Fruit fly (Drosophila melanogaster) whole organism, embryonic: ENCODE measurements around the gene CG43163.

ENCODE experiments used
- Ada2b ChIP-seq: fragments of 200-800 bp; sonication (Bioruptor generic); IDR thresholded peaks from 2 replicates; pipeline ENCODE4 v1.3.6; 2022; ENCODE audit warnings: missing biosample characterization, missing genetic modification characterization
- Asciz ChIP-seq: fragments of 200-800 bp; sonication (Bioruptor generic); optimal IDR thresholded peaks from 2 replicates; lab custom pipeline; 2017; ENCODE audit warnings: missing biosample characterization, mild to moderate bottlenecking, missing genetic modification characterization, missing genetic modification reagents
- Atf6 ChIP-seq: fragments of 200-800 bp; sonication (Bioruptor generic); IDR thresholded peaks from 2 replicates; pipeline ENCODE4 v1.3.6; 2022; ENCODE audit warnings: missing biosample characterization, missing genetic modification characterization
- Blimp-1 ChIP-seq: fragments of 200-800 bp; sonication (Bioruptor generic); optimal IDR thresholded peaks from 3 replicates; lab custom pipeline; 2018; ENCODE audit warnings: missing biosample characterization, missing genetic modification characterization, mild to moderate bottlenecking, moderate library complexity, missing genetic modification reagents
- CG10147 ChIP-seq: fragments of 200-800 bp; sonication (Bioruptor generic); optimal IDR thresholded peaks from 2 replicates; lab custom pipeline; 2019; ENCODE audit warnings: missing biosample characterization, mild to moderate bottlenecking, missing genetic modification characterization, moderate library complexity
- CG1024 ChIP-seq: fragments of 200-800 bp; sonication (Bioruptor generic); IDR thresholded peaks from 2 replicates; pipeline ENCODE4 v1.3.6; 2022; ENCODE audit warnings: missing biosample characterization, missing genetic modification characterization
- CG10366 ChIP-seq: fragments of 200-800 bp; sonication (Bioruptor generic); IDR thresholded peaks from 2 replicates; pipeline ENCODE4 v1.3.6; 2022; ENCODE audit warnings: missing biosample characterization, missing genetic modification characterization
- CG10979 ChIP-seq: fragments of 200-800 bp; sonication (Bioruptor generic); optimal IDR thresholded peaks from 2 replicates; lab custom pipeline; 2018; ENCODE audit warnings: missing biosample characterization, mild to moderate bottlenecking, missing genetic modification characterization, moderate library complexity
- CG11247 ChIP-seq: fragments of 200-800 bp; sonication (Bioruptor generic); IDR thresholded peaks from 2 replicates; pipeline ENCODE4 v1.3.6; 2022; ENCODE audit warnings: missing biosample characterization, missing genetic modification characterization
- CG11398 ChIP-seq: fragments of 200-800 bp; sonication (Bioruptor generic); optimal IDR thresholded peaks from 2 replicates; lab custom pipeline; 2016; ENCODE audit warnings: missing biosample characterization, missing genetic modification characterization
- CG14710 ChIP-seq: fragments of 200-800 bp; sonication (Bioruptor generic); optimal IDR thresholded peaks from 3 replicates; lab custom pipeline; 2019; ENCODE audit warnings: missing biosample characterization, mild to moderate bottlenecking, missing genetic modification characterization, moderate library complexity
- CG14860 ChIP-seq: fragments of 200-800 bp; sonication (Bioruptor generic); IDR thresholded peaks from 3 replicates; pipeline ENCODE4 v1.3.6; 2022; ENCODE audit warnings: missing biosample characterization, missing genetic modification characterization; ENCODE audit not compliant: partially characterized antibody
- CG17359 ChIP-seq: fragments of 200-800 bp; sonication (Bioruptor generic); optimal IDR thresholded peaks from 3 replicates; lab custom pipeline; 2018; ENCODE audit warnings: missing biosample characterization, mild to moderate bottlenecking, missing genetic modification characterization, moderate library complexity
- CG17361 ChIP-seq: fragments of 200-800 bp; sonication (Bioruptor generic); IDR thresholded peaks from 3 replicates; pipeline ENCODE4 v1.3.6; 2022; ENCODE audit warnings: missing biosample characterization, missing genetic modification characterization
- CG18599 ChIP-seq: fragments of 200-800 bp; sonication (Bioruptor generic); optimal IDR thresholded peaks from 3 replicates; lab custom pipeline; 2017; ENCODE audit warnings: missing biosample characterization, missing genetic modification characterization, mild to moderate bottlenecking, moderate library complexity, missing genetic modification reagents
- CG30403 ChIP-seq: fragments of 200-800 bp; sonication (Bioruptor generic); optimal IDR thresholded peaks from 3 replicates; lab custom pipeline; 2016; ENCODE audit warnings: missing biosample characterization, missing genetic modification characterization
- CG31365 ChIP-seq: fragments of 200-800 bp; sonication (Bioruptor generic); optimal IDR thresholded peaks from 2 replicates; lab custom pipeline; 2018; ENCODE audit warnings: missing biosample characterization, mild to moderate bottlenecking, missing genetic modification characterization
- CG31441 ChIP-seq: fragments of 200-800 bp; sonication (Bioruptor generic); IDR thresholded peaks from 2 replicates; pipeline ENCODE4 v1.3.6; 2022; ENCODE audit warnings: missing biosample characterization, missing genetic modification characterization
- CG6854 ChIP-seq: fragments of 200-800 bp; sonication (Bioruptor generic); optimal IDR thresholded peaks from 3 replicates; lab custom pipeline; 2017; ENCODE audit warnings: missing biosample characterization, mild to moderate bottlenecking, missing genetic modification characterization
- CG8924 ChIP-seq: fragments of 200-800 bp; optimal IDR thresholded peaks from 3 replicates; lab custom pipeline; 2019; ENCODE audit warnings: missing biosample characterization, mild to moderate bottlenecking, missing genetic modification characterization, moderate library complexity
- CG9932 ChIP-seq: fragments of 200-800 bp; sonication (Bioruptor generic); IDR thresholded peaks from 2 replicates; pipeline ENCODE4 v1.3.6; 2022; ENCODE audit warnings: missing biosample characterization, missing genetic modification characterization
- CHES-1-like ChIP-seq: fragments of 200-800 bp; sonication (Bioruptor generic); optimal IDR thresholded peaks from 2 replicates; lab custom pipeline; 2016; ENCODE audit warnings: missing biosample characterization, missing genetic modification characterization
- CoRest ChIP-seq: fragments of 200-800 bp; sonication (Bioruptor generic); optimal IDR thresholded peaks from 3 replicates; lab custom pipeline; 2018; ENCODE audit warnings: missing biosample characterization, mild to moderate bottlenecking, missing genetic modification characterization, moderate library complexity
- D ChIP-seq, 2 experiments: fragments of 200-800 bp in 1 of 2; fragments of >200 bp in 1 of 2; sonication (Bioruptor generic) in 1 of 2; optimal IDR thresholded peaks; 2 replicates in 1 of 2; 3 replicates in 1 of 2; lab custom pipeline; 2017; ENCODE audit warnings: mild to moderate bottlenecking in 1 of 2, missing biosample characterization in 1 of 2, missing genetic modification characterization in 1 of 2, missing genetic modification reagents in 1 of 2
- Dad ChIP-seq: fragments of 200-800 bp; sonication (Bioruptor generic); optimal IDR thresholded peaks from 3 replicates; lab custom pipeline; 2016; ENCODE audit warnings: missing biosample characterization, missing genetic modification characterization
- Drgx ChIP-seq: fragments of 200-800 bp; sonication (Bioruptor generic); IDR thresholded peaks from 2 replicates; pipeline ENCODE4 v1.3.6; 2022; ENCODE audit warnings: missing biosample characterization, missing genetic modification characterization
- MTF-1 ChIP-seq: fragments of 200-800 bp; sonication (Bioruptor generic); optimal IDR thresholded peaks from 2 replicates; lab custom pipeline; 2018; ENCODE audit warnings: missing biosample characterization, mild to moderate bottlenecking, missing genetic modification characterization, borderline replicate concordance
- Mad ChIP-seq: fragments of 200-800 bp; sonication (Bioruptor generic); optimal IDR thresholded peaks from 2 replicates; lab custom pipeline; 2016; ENCODE audit warnings: missing biosample characterization, missing genetic modification characterization
- Sry-β ChIP-seq: fragments of 200-800 bp; sonication (Bioruptor generic); optimal IDR thresholded peaks from 2 replicates; lab custom pipeline; 2018; ENCODE audit warnings: missing biosample characterization, mild to moderate bottlenecking, missing genetic modification characterization, moderate library complexity
- az2 ChIP-seq: fragments of 200-800 bp; sonication (Bioruptor generic); optimal IDR thresholded peaks from 3 replicates; lab custom pipeline; 2016; ENCODE audit warnings: missing biosample characterization, missing genetic modification characterization
- bsh ChIP-seq, 2 experiments: fragments of 200-800 bp; sonication (Bioruptor generic); optimal IDR thresholded peaks; 2 replicates each; lab custom pipeline; 2017 to 2018; ENCODE audit warnings: mild to moderate bottlenecking in 2 of 2, missing biosample characterization in 2 of 2, missing genetic modification characterization in 2 of 2, moderate library complexity in 1 of 2
- dimm ChIP-seq: fragments of 200-800 bp; sonication (Bioruptor generic); IDR thresholded peaks from 2 replicates; pipeline ENCODE4 v1.3.6; 2022; ENCODE audit warnings: missing biosample characterization, missing genetic modification characterization
- dmrt11E ChIP-seq: fragments of 200-800 bp; sonication (Bioruptor generic); optimal IDR thresholded peaks from 3 replicates; lab custom pipeline; 2018; ENCODE audit warnings: missing biosample characterization, mild to moderate bottlenecking, missing genetic modification characterization, moderate library complexity
- dpn ChIP-seq, 2 experiments: fragments of 200-800 bp; sonication (Bioruptor generic); optimal IDR thresholded peaks; 3 replicates each; lab custom pipeline; 2016; ENCODE audit warnings: missing biosample characterization in 2 of 2, missing genetic modification characterization in 2 of 2
- exex ChIP-seq: fragments of 200-800 bp; sonication (Bioruptor generic); optimal IDR thresholded peaks from 4 replicates; lab custom pipeline; 2018; ENCODE audit warnings: missing biosample characterization, mild to moderate bottlenecking, missing genetic modification characterization, moderate library complexity
- gem ChIP-seq: fragments of 200-800 bp; sonication (Bioruptor generic); optimal IDR thresholded peaks from 2 replicates; lab custom pipeline; 2019; ENCODE audit warnings: missing biosample characterization, mild to moderate bottlenecking, missing genetic modification characterization, moderate library complexity
- lbe ChIP-seq: fragments of 200-800 bp; sonication (Bioruptor generic); optimal IDR thresholded peaks from 2 replicates; lab custom pipeline; 2016; ENCODE audit warnings: missing biosample characterization, mild to moderate bottlenecking, missing genetic modification characterization
- lola ChIP-seq, 3 experiments: fragments of >200 bp in 2 of 3; fragments of 200-800 bp in 1 of 3; sonication (Bioruptor generic) in 1 of 3; optimal IDR thresholded peaks; 2 replicates each; lab custom pipeline; 2017 to 2019; ENCODE audit warnings: missing biosample characterization in 3 of 3, missing genetic modification characterization in 3 of 3, mild to moderate bottlenecking in 1 of 3, moderate library complexity in 1 of 3
- nerfin-2 ChIP-seq: fragments of 200-800 bp; sonication (Bioruptor generic); IDR thresholded peaks from 2 replicates; pipeline ENCODE4 v1.3.6; 2022; ENCODE audit warnings: missing biosample characterization, missing genetic modification characterization; ENCODE audit not compliant: partially characterized antibody
- nmo ChIP-seq: fragments of 200-800 bp; sonication (Bioruptor generic); optimal IDR thresholded peaks from 2 replicates; lab custom pipeline; 2018; ENCODE audit warnings: missing biosample characterization, mild to moderate bottlenecking, missing genetic modification characterization, moderate library complexity
- odd ChIP-seq: fragments of 200-800 bp; sonication (Bioruptor generic); optimal IDR thresholded peaks from 2 replicates; lab custom pipeline; 2017; ENCODE audit warnings: missing biosample characterization, mild to moderate bottlenecking, missing genetic modification characterization
- otp ChIP-seq: fragments of 200-800 bp; sonication (Bioruptor generic); IDR thresholded peaks from 3 replicates; pipeline ENCODE4, ENCODE4 v1.3.6; 2022; ENCODE audit warnings: missing biosample characterization, missing genetic modification characterization
- pros ChIP-seq: fragments of 200-800 bp; sonication (Bioruptor generic); optimal IDR thresholded peaks from 3 replicates; lab custom pipeline; 2019; ENCODE audit warnings: missing biosample characterization, mild to moderate bottlenecking, missing genetic modification characterization, moderate library complexity
- ranshi ChIP-seq: fragments of 200-800 bp; sonication (Bioruptor generic); IDR thresholded peaks from 2 replicates; pipeline ENCODE4 v1.3.6; 2022; ENCODE audit warnings: missing biosample characterization, missing genetic modification characterization
- sens ChIP-seq: fragments of 200-800 bp; sonication (Bioruptor generic); peaks from one replicate; lab custom pipeline; 2016; ENCODE audit warnings: missing biosample characterization, missing genetic modification characterization
- sens-2 ChIP-seq: fragments of 200-800 bp; sonication (Bioruptor generic); IDR thresholded peaks from 2 replicates; pipeline ENCODE4 v1.3.6; 2022; ENCODE audit warnings: missing biosample characterization, missing genetic modification characterization
- stwl ChIP-seq: fragments of 200-800 bp; sonication (Bioruptor generic); optimal IDR thresholded peaks from 3 replicates; lab custom pipeline; 2018; ENCODE audit warnings: missing biosample characterization, mild to moderate bottlenecking, missing genetic modification characterization, moderate library complexity
- tgo ChIP-seq: fragments of 200-800 bp; sonication (Bioruptor generic); IDR thresholded peaks from 3 replicates; pipeline ENCODE4 v1.3.6; 2022; ENCODE audit warnings: missing biosample characterization, missing genetic modification characterization
- tup ChIP-seq: fragments of 200-800 bp; sonication (Bioruptor generic); optimal IDR thresholded peaks from 2 replicates; lab custom pipeline; 2016; ENCODE audit warnings: missing biosample characterization, mild to moderate bottlenecking, missing genetic modification characterization, moderate library complexity
- tx ChIP-seq: fragments of 200-800 bp; sonication (Bioruptor generic); optimal IDR thresholded peaks from 2 replicates; lab custom pipeline; 2016; ENCODE audit warnings: missing biosample characterization, missing genetic modification characterization

The CG43163 gene

dm6 chr3L:8423156-8423555 lies 83.8 kb downstream of the CG43163 start (continued):
- TF ChIP-seq dpn (GFP tag; optimal IDR thresholded peaks at IDR 0.05; lab: Kevin White, UChicago) (no peak), Drgx (0 out of 2 replicates have a peak, but pooled peaks have one; percentile 4), dmrt11E (tag; lab: Kevin White, UChicago) (peak; percentile 9), Sry-β (no peak), tup (GFP tag; lab: Kevin White, UChicago) (no peak), tgo (GFP tag; lab: Robert Waterston, UW) (no peak), lbe (GFP tag; lab: Kevin White, UChicago) (no peak), CG31365 (tag; lab: Kevin White, UChicago) (no peak), Asciz (GFP tag; lab: Kevin White, UChicago) (no peak), otp (GFP tag; lab: Robert Waterston, UW) (no peak), CG10979 (peak; percentile 40), CG14710 (tag; lab: Kevin White, UChicago) (peak; percentile 33), Dad (GFP tag; lab: Kevin White, UChicago) (no peak), MTF-1 (GFP tag; lab: Kevin White, UChicago) (no peak), CG1024 (GFP tag; lab: Robert Waterston, UW) (no peak), odd (GFP tag; lab: Kevin White, UChicago) (no peak), lola (GFP tag; optimal IDR thresholded peaks at IDR 0.05; lab: Kevin White, UChicago) (peak in 1 of 3 experiments; percentile 38), Ada2b (GFP tag; lab: Robert Waterston, UW) (no peak), az2 (peak; percentile 31), pros (no peak), CG11247 (GFP tag; lab: Robert Waterston, UW) (no peak), Blimp-1 (peak; percentile 13), exex (tag; lab: Kevin White, UChicago) (no peak), CHES-1-like (GFP tag; lab: Kevin White, UChicago) (no peak), CG10366 (no peak), sens (GFP tag; lab: Kevin White, UChicago) (peak; percentile 63), CG9932 (GFP tag; lab: Robert Waterston, UW) (no peak), nmo (peak; percentile 47), Atf6 (GFP tag; lab: Robert Waterston, UW) (no peak), CG30403 (peak; percentile 13), CG14860 (no peak), CG6854 (GFP tag; lab: Kevin White, UChicago) (no peak), dimm (GFP tag; lab: Robert Waterston, UW) (no peak), CG11398 (GFP tag; lab: Kevin White, UChicago) (no peak), D (optimal IDR thresholded peaks at IDR 0.05; lab: Kevin White, UChicago) (no peak), D (GFP tag; optimal IDR thresholded peaks at IDR 0.05; lab: Kevin White, UChicago) (peak; percentile 24), stwl (no peak), CG31441 (GFP tag; lab: Robert Waterston, UW) (peak; percentile 42; the same call in 1 of the 2 replicates), CG18599 (GFP tag; lab: Kevin White, UChicago) (no peak), gem (tag; lab: Kevin White, UChicago) (peak; percentile 50), bsh (GFP tag; optimal IDR thresholded peaks at IDR 0.05; lab: Kevin White, UChicago) (peak in 1 of 2 experiments; percentile 12), tx (GFP tag; lab: Kevin White, UChicago) (no peak), ranshi (GFP tag; lab: Robert Waterston, UW) (no peak), CoRest (peak; percentile 21), sens-2 (GFP tag; lab: Robert Waterston, UW) (no peak), nerfin-2 (GFP tag; lab: Robert Waterston, UW) (no peak), CG17361 (GFP tag; lab: Robert Waterston, UW) (peak; percentile 73; the same call in 2 of the 3 replicates), CG17359 (no peak), CG10147 (no peak), CG8924 (tag; lab: Kevin White, UChicago) (no peak), Mad (GFP tag; lab: Kevin White, UChicago) (no peak)
